Fruit fly (Drosophila melanogaster): Measurements from ENCODE around the gene dco.

dco gene

DNA sequence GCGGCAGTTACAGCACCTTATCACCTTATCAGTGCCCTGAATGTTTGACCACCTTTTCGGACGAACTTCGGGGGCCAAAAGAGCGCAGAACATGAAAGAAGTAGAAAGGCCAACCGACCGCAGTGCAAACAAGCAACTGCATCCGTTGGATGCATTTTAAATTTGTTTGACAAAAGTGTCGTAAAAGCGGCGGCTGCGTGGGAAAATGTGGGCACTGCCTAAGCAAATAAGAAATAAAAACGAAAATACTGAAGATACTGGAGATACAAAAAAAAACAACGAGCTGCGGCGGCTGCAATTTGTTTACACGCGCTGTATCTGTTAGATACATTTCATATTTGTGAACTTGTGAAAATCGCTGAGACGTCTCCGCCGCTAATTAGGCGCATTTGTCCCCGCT is 9.7 kb upstream of the dco start (continued):
- peak; percentile 35 for TF ChIP-seq ATbp (GFP tag; optimal IDR thresholded peaks at IDR 0.05)
- no peak for TF ChIP-seq ewg (GFP tag; optimal IDR thresholded peaks at IDR 0.05)
- no peak for TF ChIP-seq CG16863 (GFP tag; optimal IDR thresholded peaks at IDR 0.05)
- no peak for TF ChIP-seq sisA (GFP tag; IDR thresholded peaks at IDR 0.05)
- no peak for TF ChIP-seq btn (GFP tag; optimal IDR thresholded peaks at IDR 0.05)
- TF ChIP-seq wek (GFP tag; optimal IDR thresholded peaks at IDR 0.05) = no peak
- no peak for TF ChIP-seq Sry-δ (GFP tag; optimal IDR thresholded peaks at IDR 0.05)
- no peak for TF ChIP-seq hb (GFP tag; IDR thresholded peaks at IDR 0.05; ENCODE audit: partially characterized antibody)
- no peak for TF ChIP-seq Usf (GFP tag; optimal IDR thresholded peaks at IDR 0.05)
- no peak for TF ChIP-seq ttk (GFP tag; IDR thresholded peaks at IDR 0.05)
- no peak for TF ChIP-seq yki (optimal IDR thresholded peaks at IDR 0.05)
- no peak for TF ChIP-seq CG16813 (GFP tag; IDR thresholded peaks at IDR 0.05; ENCODE audit: partially characterized antibody)
- TF ChIP-seq sens (GFP tag) = peak; percentile 50
- TF ChIP-seq CG6813 (GFP tag; optimal IDR thresholded peaks at IDR 0.05) = peak; percentile 22
- TF ChIP-seq ase (GFP tag; IDR thresholded peaks at IDR 0.05) = no peak
- no peak for TF ChIP-seq lab (GFP tag; optimal IDR thresholded peaks at IDR 0.05)
- TF ChIP-seq sens-2 (GFP tag; IDR thresholded peaks at IDR 0.05) = no peak
- TF ChIP-seq CG8924 (tag; optimal IDR thresholded peaks at IDR 0.05) = no peak
- TF ChIP-seq CG6791 (GFP tag; IDR thresholded peaks at IDR 0.05; ENCODE audit: partially characterized antibody) = no peak
- no peak for TF ChIP-seq CG17802 (tag; optimal IDR thresholded peaks at IDR 0.05)
- no peak for TF ChIP-seq CG6854 (GFP tag; optimal IDR thresholded peaks at IDR 0.05)
- TF ChIP-seq CG10267 (tag; optimal IDR thresholded peaks at IDR 0.05) = no peak
- no peak for TF ChIP-seq salm (tag; optimal IDR thresholded peaks at IDR 0.05)
- no peak for TF ChIP-seq ssp (GFP tag; IDR thresholded peaks at IDR 0.05)
- TF ChIP-seq CG12769 (tag; optimal IDR thresholded peaks at IDR 0.05) = no peak
- no peak for TF ChIP-seq Bgb (GFP tag; IDR thresholded peaks at IDR 0.05; ENCODE audit: partially characterized antibody)
- TF ChIP-seq CG3281 (GFP tag; optimal IDR thresholded peaks at IDR 0.05) = no peak
- TF ChIP-seq CG8478 (optimal IDR thresholded peaks at IDR 0.05) = no peak
- TF ChIP-seq CG10565 (GFP tag; optimal IDR thresholded peaks at IDR 0.05) = no peak
- TF ChIP-seq CG7839 (tag; optimal IDR thresholded peaks at IDR 0.05) = no peak
- TF ChIP-seq CG34224 (GFP tag; IDR thresholded peaks at IDR 0.05; ENCODE audit: partially characterized antibody) = no peak
- TF ChIP-seq disco-r (GFP tag; optimal IDR thresholded peaks at IDR 0.05) = no peak
- TF ChIP-seq tin (GFP tag; optimal IDR thresholded peaks at IDR 0.05) = no peak
- TF ChIP-seq Hr78 (GFP tag; optimal IDR thresholded peaks at IDR 0.05) = no peak
- TF ChIP-seq bowl (GFP tag; IDR thresholded peaks at IDR 0.05) = no peak
- no peak for TF ChIP-seq CG1792 (GFP tag; optimal IDR thresholded peaks at IDR 0.05)
- TF ChIP-seq CG2712 (tag; optimal IDR thresholded peaks at IDR 0.05) = no peak
- TF ChIP-seq zfh2 (GFP tag; optimal IDR thresholded peaks at IDR 0.05) = no peak
- no peak for TF ChIP-seq Pdp1 (GFP tag; optimal IDR thresholded peaks at IDR 0.05)
- TF ChIP-seq CG5180 (GFP tag; optimal IDR thresholded peaks at IDR 0.05) = no peak
- TF ChIP-seq Drgx (GFP tag; IDR thresholded peaks at IDR 0.05) = no peak
- no peak for TF ChIP-seq D (optimal IDR thresholded peaks at IDR 0.05)
- TF ChIP-seq D (GFP tag; optimal IDR thresholded peaks at IDR 0.05) = peak; percentile 9
- TF ChIP-seq crol (GFP tag; IDR thresholded peaks at IDR 0.05) = no peak
- 0 out of 3 replicates have a peak, but pooled peaks have one; percentile 22 for TF ChIP-seq ci (GFP tag; IDR thresholded peaks at IDR 0.05)
- no peak for TF ChIP-seq Lhr (GFP tag; optimal IDR thresholded peaks at IDR 0.05)
- peak; percentile 17 for TF ChIP-seq CG6254 (GFP tag; optimal IDR thresholded peaks at IDR 0.05)
- TF ChIP-seq Camta (GFP tag; optimal IDR thresholded peaks at IDR 0.05) = no peak
- no peak for TF ChIP-seq zen2 (GFP tag; IDR thresholded peaks at IDR 0.05; ENCODE audit: partially characterized antibody)
- TF ChIP-seq Hsf (GFP tag; optimal IDR thresholded peaks at IDR 0.05) = no peak
- TF ChIP-seq mam (GFP tag; optimal IDR thresholded peaks at IDR 0.05) = no peak
- TF ChIP-seq sqz (GFP tag; optimal IDR thresholded peaks at IDR 0.05) = no peak
